Worm (Caenorhabditis elegans) whole organism, L1 larva: ENCODE measurements around the gene ZK892.5.

Experiments used
- blmp-1 ChIP-seq: fragments of 150-350 bp; optimal IDR thresholded peaks from 2 replicates; lab custom pipeline; 2014; ENCODE audit warnings: missing biosample characterization, missing genetic modification characterization
- dpl-1 ChIP-seq, 3 experiments: fragments of 150-350 bp in 2 of 3; sonication (generic microtip) in 1 of 3; optimal IDR thresholded peaks; 2 replicates each; lab custom pipeline; 2014 to 2017; ENCODE audit warnings: missing biosample characterization in 3 of 3, missing genetic modification characterization in 3 of 3, missing genetic modification reagents in 3 of 3
- fkh-10 ChIP-seq: sonication (generic microtip); optimal IDR thresholded peaks from 2 replicates; lab custom pipeline; 2017; ENCODE audit warnings: missing biosample characterization, missing genetic modification reagents, missing genetic modification characterization
- lsy-2 ChIP-seq, 2 experiments: fragments of 150-350 bp; optimal IDR thresholded peaks; 2 replicates each; lab custom pipeline; 2014; ENCODE audit warnings: missing biosample characterization in 2 of 2, missing genetic modification characterization in 2 of 2
- mdl-1 ChIP-seq, 2 experiments: fragments of 150-350 bp; optimal IDR thresholded peaks; 2 replicates each; lab custom pipeline; 2014 to 2017; ENCODE audit warnings: missing biosample characterization in 2 of 2, missing genetic modification characterization in 2 of 2, inconsistent platforms in 1 of 2
- mep-1 ChIP-seq: fragments of 150-350 bp; optimal IDR thresholded peaks from 2 replicates; lab custom pipeline; 2014; ENCODE audit warnings: missing biosample characterization, missing genetic modification characterization
- nhr-84 ChIP-seq: sonication (generic microtip); optimal IDR thresholded peaks from 2 replicates; lab custom pipeline; 2017; ENCODE audit warnings: missing biosample characterization, missing genetic modification characterization
- rnt-1 ChIP-seq: sonication (generic microtip); optimal IDR thresholded peaks from 2 replicates; lab custom pipeline; 2016; ENCODE audit warnings: mild to moderate bottlenecking, missing genetic modification characterization, moderate library complexity, missing compliant biosample characterization
- unc-62 ChIP-seq: fragments of 150-350 bp; optimal IDR thresholded peaks from 2 replicates; lab custom pipeline; 2014; ENCODE audit warnings: missing biosample characterization, missing genetic modification reagents, missing genetic modification characterization
- unc-86 ChIP-seq: sonication (generic microtip); optimal IDR thresholded peaks from 2 replicates; lab custom pipeline; 2016; ENCODE audit warnings: missing genetic modification characterization, missing compliant biosample characterization
- ztf-11 ChIP-seq, 2 experiments: sonication (generic microtip); optimal IDR thresholded peaks; 2 replicates each; lab custom pipeline; 2016 to 2017; ENCODE audit warnings: missing genetic modification characterization in 2 of 2, missing biosample characterization in 1 of 2, missing compliant biosample characterization in 1 of 2

DNA sequence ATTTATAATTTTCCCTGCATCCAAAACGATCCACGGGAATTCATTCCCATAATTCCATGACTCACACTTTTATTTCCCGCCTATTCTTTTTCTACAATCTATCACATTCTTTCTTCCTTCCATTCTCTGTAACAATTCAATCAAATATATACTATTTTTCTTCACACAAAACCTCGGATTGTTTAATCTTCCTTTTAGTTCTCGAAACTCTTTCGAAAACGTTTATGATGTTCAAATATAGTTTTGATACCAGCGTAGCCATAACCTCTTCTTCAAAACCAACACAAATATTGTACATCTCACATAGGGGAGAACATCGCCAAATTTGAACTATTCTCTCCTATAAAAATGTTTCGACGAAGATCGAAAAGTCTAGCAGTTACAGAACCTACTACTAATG is 17.2 kb upstream of the ZK892.5 start, which contains the start of gene lec-3:
- TF ChIP-seq nhr-84 (tag; lab: Kevin White, UChicago) (no peak), dpl-1 (GFP tag; optimal IDR thresholded peaks at IDR 0.05; lab: Kevin White, UChicago) (no peak), unc-86 (no peak), mep-1 (tag; lab: Kevin White, UChicago) (no peak), unc-62 (GFP tag; lab: Kevin White, UChicago) (no peak), lsy-2 (tag; optimal IDR thresholded peaks at IDR 0.05; lab: Kevin White, UChicago) (no peak), fkh-10 (no peak), mdl-1 (tag; optimal IDR thresholded peaks at IDR 0.05; lab: Kevin White, UChicago) (no peak), ztf-11 (tag; optimal IDR thresholded peaks at IDR 0.05; lab: Kevin White, UChicago) (no peak), rnt-1 (tag; lab: Kevin White, UChicago) (no peak), blmp-1 (no peak)
